Worm (Caenorhabditis elegans): ENCODE measurements around the gene klc-2.

klc-2 gene

ce11 chrV:5581312-5581711 lies at the start of gene klc-2:
Gene klc-2 (minus strand): TSS chrV:5581412.
- no peak for TF ChIP-seq unc-62 (GFP tag; optimal IDR thresholded peaks at IDR 0.05)

- TF ChIP-seq unc-62 (GFP tag; optimal IDR thresholded peaks at IDR 0.05) = no peak
Observed at ce11 chrV:5630792-5631191, 49.6 kb upstream of the klc-2 start, which contains the start of gene acy-4. Gene acy-4 (minus strand): TSS chrV:5630892.

ce11 chrV:5628014-5628413 lies 46.8 kb upstream of the klc-2 start:
- no peak for TF ChIP-seq unc-62 (GFP tag; optimal IDR thresholded peaks at IDR 0.05)

- TF ChIP-seq unc-62 (GFP tag; optimal IDR thresholded peaks at IDR 0.05) = no peak
Observed at ce11 chrV:5621390-5621789, 40.2 kb upstream of the klc-2 start, which contains the start of gene M03E7.1. Gene M03E7.1 (plus strand): TSS chrV:5621690.

ce11 chrV:5620040-5620439 lies 38.8 kb upstream of the klc-2 start, which contains the start of gene memb-2:
Gene memb-2 (minus strand): TSS chrV:5620140.
- TF ChIP-seq unc-62 (GFP tag; optimal IDR thresholded peaks at IDR 0.05) = no peak

ce11 chrV:5619372-5619771 lies 38.2 kb upstream of the klc-2 start:
- TF ChIP-seq unc-62 (GFP tag; optimal IDR thresholded peaks at IDR 0.05) = no peak

- no peak for TF ChIP-seq unc-62 (GFP tag; optimal IDR thresholded peaks at IDR 0.05)
Observed at ce11 chrV:5617301-5617700, 36.1 kb upstream of the klc-2 start, which contains the start of gene M03E7.2. Gene M03E7.2 (plus strand): TSS chrV:5617601.

ce11 chrV:5614724-5615123 lies 33.5 kb upstream of the klc-2 start, which contains the start of gene M03E7.3:
Gene M03E7.3 (plus strand): TSS chrV:5615024.
- TF ChIP-seq unc-62 (GFP tag; optimal IDR thresholded peaks at IDR 0.05) = no peak

- TF ChIP-seq unc-62 (GFP tag; optimal IDR thresholded peaks at IDR 0.05) = no peak
Observed at ce11 chrV:5613109-5613508, 31.9 kb upstream of the klc-2 start, which contains the start of gene lrpc-1. Gene lrpc-1 (minus strand): TSS chrV:5613209.

- TF ChIP-seq unc-62 (GFP tag; optimal IDR thresholded peaks at IDR 0.05) = no peak
Observed at ce11 chrV:5610186-5610585, 29.0 kb upstream of the klc-2 start.

- TF ChIP-seq unc-62 (GFP tag; optimal IDR thresholded peaks at IDR 0.05) = no peak
Observed at ce11 chrV:5606255-5606654, 25.0 kb upstream of the klc-2 start, which contains the start of gene CD4.1. Gene CD4.1 (plus strand): TSS chrV:5606555.

- no peak for TF ChIP-seq unc-62 (GFP tag; optimal IDR thresholded peaks at IDR 0.05)
Observed at ce11 chrV:5601263-5601662, 20.1 kb upstream of the klc-2 start, which contains the start of gene CD4.8. Gene CD4.8 (minus strand): TSS chrV:5601363.

- no peak for TF ChIP-seq unc-62 (GFP tag; optimal IDR thresholded peaks at IDR 0.05)
Observed at ce11 chrV:5596391-5597030, 15.3 kb upstream of the klc-2 start, which contains the start of gene zhit-1. Gene zhit-1 (minus strand): TSS chrV:5596551.

ce11 chrV:5594315-5594714 lies 13.1 kb upstream of the klc-2 start, which contains the start of gene crn-2:
Gene crn-2 (plus strand): TSS chrV:5594615.
- no peak for TF ChIP-seq unc-62 (GFP tag; optimal IDR thresholded peaks at IDR 0.05)

ce11 chrV:5593406-5593805 lies 12.2 kb upstream of the klc-2 start, which contains the start of gene mrpl-48:
Gene mrpl-48 (plus strand): TSS chrV:5593706.
- TF ChIP-seq unc-62 (GFP tag; optimal IDR thresholded peaks at IDR 0.05) = no peak

ce11 chrV:5592323-5592722 lies 11.1 kb upstream of the klc-2 start, which contains the start of gene vps-37:
Gene vps-37 (plus strand): TSS chrV:5592700.
- TF ChIP-seq unc-62 (GFP tag; optimal IDR thresholded peaks at IDR 0.05) = no peak

ce11 chrV:5591887-5592286 lies 10.7 kb upstream of the klc-2 start:
- TF ChIP-seq unc-62 (GFP tag; optimal IDR thresholded peaks at IDR 0.05) = no peak

All from whole organism, dauer.